Worm (Caenorhabditis elegans) whole organism, L4/young adult: ENCODE data around the gene ZC155.4.

Experiments
- W03F9.2 ChIP-seq: fragments of 150-350 bp; optimal IDR thresholded peaks from 2 replicates; lab custom pipeline; 2014; ENCODE audit warnings: missing biosample characterization, missing genetic modification characterization
- dao-5 ChIP-seq: sonication (generic microtip); optimal IDR thresholded peaks from 2 replicates; lab custom pipeline; 2016; ENCODE audit warnings: missing genotype, missing genetic modification characterization, moderate library complexity, missing compliant biosample characterization
- him-1 ChIP-seq: sonication (generic microtip); optimal IDR thresholded peaks from 2 replicates; lab custom pipeline; 2016; ENCODE audit warnings: missing genotype, missing genetic modification reagents, missing genetic modification characterization, missing compliant biosample characterization

Gene ZC155.4

DNA sequence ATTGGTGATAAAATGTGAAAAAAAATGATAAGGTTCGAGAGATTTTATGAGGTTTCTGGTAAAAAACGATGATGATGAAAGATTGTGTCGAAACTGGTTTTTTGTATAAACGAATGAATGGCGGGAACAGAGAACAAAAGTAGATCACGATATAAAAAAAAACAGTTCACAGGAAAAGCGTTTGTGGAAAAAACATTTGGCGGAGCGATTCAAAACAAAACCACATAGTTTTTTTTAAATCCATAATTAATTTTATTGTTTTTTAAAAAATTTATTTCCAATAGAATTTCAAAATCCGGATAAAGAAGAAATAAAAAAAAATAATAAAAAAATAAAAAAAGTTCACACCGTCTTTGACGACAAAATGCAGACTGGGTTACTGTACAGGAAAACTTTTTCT is at the start of gene ZC155.4:
Gene ZC155.4, minus strand, starts transcription at position 101 of the 400 bp plus-strand sequence.
- TF ChIP-seq him-1 (tag; lab: Kevin White, UChicago) (no peak), W03F9.2 (tag; lab: Kevin White, UChicago) (no peak), dao-5 (no peak)

DNA sequence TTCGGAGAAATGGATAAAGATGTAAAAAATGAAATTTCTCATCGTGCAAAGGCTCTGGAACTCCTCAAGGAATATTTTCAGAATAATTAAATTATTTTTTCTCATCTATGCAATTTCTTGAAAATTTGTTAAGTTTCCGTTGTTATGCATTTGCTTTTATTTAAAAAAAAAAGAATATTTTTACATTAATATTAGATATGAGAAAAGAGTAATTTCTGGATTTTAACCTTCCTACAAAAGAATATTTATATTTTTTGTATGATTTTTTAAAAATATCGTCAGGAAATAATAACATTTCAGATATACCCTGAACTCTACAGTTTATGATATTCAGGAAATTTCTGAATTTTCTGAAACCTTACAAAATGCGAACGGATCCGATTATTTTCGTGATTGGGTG is 49.5 kb upstream of the ZC155.4 start, which contains the start of gene gro-1:
Gene gro-1, plus strand, starts transcription at position 301 of the 400 bp plus-strand sequence.
- TF ChIP-seq dao-5 = no peak
- no peak for TF ChIP-seq W03F9.2 (tag; lab: Kevin White, UChicago)
- no peak for TF ChIP-seq him-1 (tag; lab: Kevin White, UChicago)

DNA sequence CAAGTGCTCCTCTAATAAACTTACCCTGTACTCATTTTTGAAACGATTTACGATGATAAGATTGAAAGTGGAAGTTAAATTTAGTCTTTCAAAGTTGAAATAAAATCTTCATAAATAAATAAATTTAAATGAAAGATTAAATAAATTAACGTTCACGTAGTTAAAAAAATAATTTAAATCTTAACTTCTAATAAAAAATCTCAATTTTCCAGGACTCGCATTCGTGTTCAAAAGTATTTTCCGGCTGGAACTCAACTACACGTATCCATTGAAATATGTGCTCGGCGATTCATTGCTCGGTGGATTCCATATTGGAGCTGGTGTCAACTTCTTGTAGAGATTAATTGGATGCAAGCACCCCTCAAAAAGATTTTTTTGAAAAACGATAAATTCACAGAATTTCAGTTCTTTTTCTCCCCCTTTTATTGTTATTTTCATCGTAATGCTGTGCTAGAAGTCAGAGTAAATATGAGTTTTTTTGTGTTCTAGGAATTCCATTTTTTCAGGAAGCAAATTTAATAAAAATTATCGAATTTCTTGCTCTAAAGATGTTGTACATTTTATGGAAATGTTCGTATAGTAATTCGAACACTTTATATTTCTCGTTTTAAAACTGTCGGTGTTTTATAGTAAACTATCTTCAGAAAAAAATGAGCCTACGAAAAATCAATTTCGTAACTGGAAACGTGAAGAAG is 48.2 kb upstream of the ZC155.4 start, which contains the start of the genes C34E10.9 and hap-1:
Gene C34E10.9, minus strand, starts transcription at position 101 of the 695 bp plus-strand sequence.
Gene hap-1, plus strand, starts transcription at position 645 of the 695 bp plus-strand sequence.
- TF ChIP-seq dao-5 (no peak), W03F9.2 (tag; lab: Kevin White, UChicago) (no peak), him-1 (tag; lab: Kevin White, UChicago) (no peak)

DNA sequence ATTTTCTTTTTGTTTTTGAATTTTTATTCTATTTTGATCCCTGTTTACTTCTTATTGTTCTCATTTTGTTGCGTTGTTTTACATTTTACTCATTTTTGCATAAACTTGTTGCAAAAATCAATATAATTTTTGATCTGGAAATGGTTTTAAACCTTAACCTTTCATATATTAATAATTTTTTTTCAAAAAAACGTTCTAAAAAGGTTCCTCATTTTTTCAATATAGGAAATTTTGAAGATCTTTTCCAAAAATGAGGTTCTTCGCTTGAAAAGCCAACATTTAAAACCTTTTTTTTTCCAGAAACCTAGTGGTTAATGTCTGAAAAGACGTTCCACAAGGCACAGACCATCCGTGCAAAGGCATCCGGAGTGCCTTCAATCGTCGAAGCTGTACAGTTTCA is 45.1 kb upstream of the ZC155.4 start, which contains the start of gene gop-3:
Gene gop-3, plus strand, starts transcription at position 301 of the 400 bp plus-strand sequence.
- no peak for TF ChIP-seq W03F9.2 (tag; lab: Kevin White, UChicago)

DNA sequence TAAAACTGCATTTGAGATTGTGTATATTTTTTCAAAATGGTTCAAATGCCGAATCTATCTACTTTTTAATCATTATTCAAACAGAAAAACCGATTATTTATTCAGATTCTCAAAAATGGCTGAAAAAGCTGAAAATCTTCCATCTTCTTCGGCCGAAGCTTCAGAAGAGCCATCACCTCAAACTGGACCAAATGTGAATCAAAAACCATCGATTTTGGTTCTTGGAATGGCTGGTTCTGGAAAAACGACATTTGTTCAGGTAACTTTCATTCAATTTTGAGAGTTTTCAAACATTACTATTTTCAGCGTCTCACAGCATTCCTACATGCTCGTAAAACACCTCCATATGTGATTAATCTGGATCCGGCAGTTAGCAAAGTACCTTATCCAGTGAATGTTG is 43.6 kb upstream of the ZC155.4 start, which contains the start of gene gop-2:
Gene gop-2, plus strand, starts transcription at position 106 of the 400 bp plus-strand sequence.
- TF ChIP-seq W03F9.2 (tag; lab: Kevin White, UChicago) (no peak), dao-5 (no peak), him-1 (tag; lab: Kevin White, UChicago) (no peak)

DNA sequence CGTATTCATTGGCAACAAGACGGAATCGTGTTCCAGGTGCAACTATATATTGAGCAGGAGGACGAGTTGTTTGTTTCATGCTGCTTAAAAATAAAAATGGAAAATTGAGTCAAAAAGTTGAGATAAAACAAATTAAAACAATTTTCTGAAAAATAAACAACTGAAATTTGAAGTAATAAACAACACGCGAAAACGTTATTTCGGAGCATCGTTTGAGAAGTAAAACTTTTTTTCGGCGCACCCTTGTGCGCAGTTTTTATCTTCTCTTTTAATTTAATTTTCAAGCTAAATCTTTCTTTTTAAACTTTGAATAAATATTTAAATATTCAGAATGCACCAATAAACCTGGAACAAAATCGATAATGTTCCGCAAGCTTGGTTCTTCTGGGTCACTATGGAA is 38.8 kb upstream of the ZC155.4 start, which contains the start of the genes sumv-1 and gop-1:
Gene sumv-1, minus strand, starts transcription at position 80 of the 400 bp plus-strand sequence.
Gene gop-1, plus strand, starts transcription at position 331 of the 400 bp plus-strand sequence.
- TF ChIP-seq dao-5 (no peak), him-1 (tag; lab: Kevin White, UChicago) (no peak), W03F9.2 (tag; lab: Kevin White, UChicago) (no peak)

DNA sequence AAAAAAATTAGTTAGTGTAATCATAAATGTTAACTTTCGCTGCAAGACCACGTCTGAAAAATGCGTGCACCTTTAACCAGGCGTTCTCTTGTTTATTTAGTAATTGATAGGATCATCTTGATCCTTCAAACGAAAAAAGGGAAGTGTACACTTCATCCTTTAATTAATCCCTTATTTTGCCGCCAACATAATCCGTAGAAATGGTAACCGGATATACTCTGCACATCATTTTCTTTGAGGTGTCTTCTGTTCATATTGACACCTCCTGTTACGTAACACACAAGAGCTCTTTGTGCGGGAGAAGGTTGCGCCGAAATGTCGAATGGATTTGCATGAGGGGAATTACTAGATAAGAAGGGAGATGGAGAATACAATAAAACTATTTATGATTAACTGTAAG is 33.4 kb upstream of the ZC155.4 start:
- TF ChIP-seq dao-5 (no peak), W03F9.2 (tag; lab: Kevin White, UChicago) (no peak), him-1 (tag; lab: Kevin White, UChicago) (no peak)

DNA sequence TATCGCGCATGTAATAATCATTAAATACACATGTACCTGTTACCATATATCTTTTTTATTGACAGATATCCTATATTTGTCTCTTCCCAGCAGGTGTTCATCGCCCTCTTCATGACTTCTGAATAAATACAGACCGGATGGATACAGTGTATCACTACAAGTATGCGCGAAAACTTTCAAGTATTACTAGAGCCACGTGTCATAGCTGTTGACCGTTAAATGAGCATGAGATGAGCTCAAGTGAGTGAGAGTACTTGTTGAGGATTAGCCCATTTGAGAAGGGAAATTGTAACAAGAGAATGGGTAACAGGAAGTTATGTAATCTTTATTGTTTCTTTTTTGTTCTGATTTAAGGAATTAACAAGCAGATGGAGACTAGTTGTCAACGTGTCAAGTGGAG is 29.8 kb upstream of the ZC155.4 start:
- no peak for TF ChIP-seq W03F9.2 (tag; lab: Kevin White, UChicago)
- no peak for TF ChIP-seq him-1 (tag; lab: Kevin White, UChicago)
- no peak for TF ChIP-seq dao-5

DNA sequence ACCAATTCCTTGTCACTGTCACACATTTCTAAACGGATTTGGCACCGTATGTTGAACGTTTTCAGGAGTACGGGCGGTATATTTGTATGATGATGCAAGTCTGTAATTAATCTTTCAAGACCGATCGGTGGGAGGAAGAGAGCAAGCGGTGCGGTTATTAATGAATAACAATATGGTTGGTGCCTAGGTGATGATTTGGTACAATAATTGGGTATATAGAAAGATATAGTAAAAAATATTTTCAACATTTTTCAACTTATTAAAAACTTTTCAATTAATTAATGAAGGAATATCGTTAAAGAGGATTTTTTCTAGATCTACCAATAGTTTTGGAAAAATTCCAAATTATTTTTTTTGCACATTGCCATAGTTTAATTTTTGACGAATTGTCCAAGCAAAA is 29.3 kb upstream of the ZC155.4 start, which contains the start of gene cnd-1:
Gene cnd-1, minus strand, starts transcription at position 101 of the 400 bp plus-strand sequence.
- TF ChIP-seq him-1 (tag; lab: Kevin White, UChicago) = no peak
- no peak for TF ChIP-seq W03F9.2 (tag; lab: Kevin White, UChicago)
- no peak for TF ChIP-seq dao-5

DNA sequence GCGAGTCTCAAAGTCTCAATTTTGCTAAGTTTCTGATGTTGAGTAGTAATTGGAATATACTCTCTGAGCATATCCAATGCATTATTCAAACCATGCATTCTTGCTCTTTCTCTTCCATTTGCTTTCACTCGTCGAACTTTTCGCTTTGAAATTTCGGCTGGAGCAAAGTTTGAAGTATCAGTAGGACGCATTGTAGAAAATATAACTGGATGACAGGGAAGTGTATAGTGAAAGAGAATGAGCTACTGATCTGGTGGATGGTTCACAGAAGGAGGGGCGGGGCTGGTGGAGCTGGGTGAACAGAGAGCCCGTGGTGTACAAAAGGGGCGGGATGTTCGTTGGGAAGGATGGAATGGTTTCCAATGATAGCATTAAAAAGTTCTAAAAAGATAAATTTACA is 26.6 kb upstream of the ZC155.4 start:
- TF ChIP-seq dao-5 = no peak
- no peak for TF ChIP-seq W03F9.2 (tag; lab: Kevin White, UChicago)
- no peak for TF ChIP-seq him-1 (tag; lab: Kevin White, UChicago)

DNA sequence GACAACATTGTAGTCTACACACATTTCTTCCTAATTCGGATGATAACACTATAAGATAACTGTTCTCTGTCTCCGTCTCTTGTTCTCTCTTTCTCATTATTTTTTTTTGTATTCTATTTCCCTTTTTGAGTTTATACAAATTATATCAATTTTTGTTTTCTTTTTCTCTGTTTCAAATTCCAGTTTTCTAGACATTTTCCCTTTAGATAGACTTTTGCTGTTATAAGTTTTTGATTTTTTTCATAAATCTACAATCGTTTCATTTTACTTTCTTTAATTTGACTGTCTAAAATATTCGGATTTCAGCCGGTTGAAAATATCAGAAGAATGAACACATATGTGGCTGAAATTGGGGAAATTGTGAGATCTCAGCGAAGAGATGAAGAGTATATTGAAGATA is 20.8 kb upstream of the ZC155.4 start, which contains the start of gene prx-10:
Gene prx-10, plus strand, starts transcription at position 301 of the 400 bp plus-strand sequence.
- TF ChIP-seq W03F9.2 (tag; lab: Kevin White, UChicago) (no peak), him-1 (tag; lab: Kevin White, UChicago) (no peak), dao-5 (no peak)

DNA sequence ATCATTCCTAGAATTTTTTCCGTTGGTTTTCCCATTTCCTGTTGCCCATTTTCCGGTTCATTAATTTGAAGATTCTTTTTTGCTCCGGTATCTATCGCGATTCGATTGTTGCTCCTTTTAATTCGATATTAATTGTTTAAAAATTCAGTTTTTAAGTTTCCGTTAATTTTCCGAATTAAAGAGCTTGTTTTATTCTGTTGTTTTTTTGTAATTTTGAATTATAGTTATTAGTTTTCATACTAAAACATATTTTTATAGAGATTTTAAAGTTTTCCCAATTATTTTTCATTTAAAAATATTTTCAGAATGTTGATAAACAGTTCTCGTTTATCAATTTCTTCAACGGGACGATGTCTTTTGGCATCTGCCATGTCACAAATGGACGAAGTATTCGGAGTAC is 19.0 kb upstream of the ZC155.4 start, which contains the start of gene mrps-26:
Gene mrps-26, plus strand, starts transcription at position 301 of the 400 bp plus-strand sequence.
- TF ChIP-seq him-1 (tag; lab: Kevin White, UChicago) (no peak), W03F9.2 (tag; lab: Kevin White, UChicago) (no peak), dao-5 (no peak)

DNA sequence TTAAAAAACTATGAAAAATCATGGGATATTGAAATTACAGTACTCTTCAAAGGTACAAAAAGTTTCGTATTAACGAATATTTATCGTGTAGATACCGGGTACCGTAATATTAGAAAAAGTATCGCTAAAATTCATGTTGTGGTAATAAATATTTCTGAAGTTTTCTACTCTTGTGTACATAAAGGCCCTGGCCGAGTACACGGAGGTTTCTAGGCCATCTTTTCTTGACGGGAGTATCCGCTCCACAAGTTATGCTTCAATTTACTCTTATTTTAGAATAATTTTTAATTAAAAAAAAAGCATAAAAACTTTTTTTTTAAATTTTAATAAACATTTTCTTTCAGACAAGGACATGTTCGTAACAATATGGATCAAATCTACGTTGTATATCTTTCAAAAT is 17.9 kb upstream of the ZC155.4 start:
- TF ChIP-seq W03F9.2 (tag; lab: Kevin White, UChicago) (no peak), dao-5 (no peak), him-1 (tag; lab: Kevin White, UChicago) (no peak)

DNA sequence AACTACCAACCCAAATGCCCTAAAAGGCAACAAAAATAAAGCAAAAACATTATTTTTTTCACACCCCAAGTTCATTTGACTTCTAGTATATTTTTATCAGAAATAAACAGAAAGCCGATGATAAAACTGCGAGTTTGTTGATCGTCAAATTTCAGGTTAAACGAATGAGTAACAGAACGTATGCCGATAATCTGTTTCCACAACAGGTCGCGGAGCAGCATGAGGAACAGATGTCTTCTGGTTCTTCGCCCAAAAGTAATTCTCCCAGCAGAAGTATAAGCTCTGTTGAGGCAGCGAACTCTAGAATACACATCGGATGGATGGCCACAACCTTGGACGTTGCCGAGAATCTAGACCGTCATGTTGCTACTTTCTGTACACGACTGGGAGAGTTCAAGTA is 15.1 kb upstream of the ZC155.4 start, which contains the start of gene prmt-5:
Gene prmt-5, plus strand, starts transcription at position 141 of the 400 bp plus-strand sequence.
- no peak for TF ChIP-seq W03F9.2 (tag; lab: Kevin White, UChicago)
- TF ChIP-seq him-1 (tag; lab: Kevin White, UChicago) = no peak
- TF ChIP-seq dao-5 = no peak
